Fruit fly (Drosophila melanogaster) whole organism, prepupa: Measurements from ENCODE around the gene CG10064.

Experiments
- Blimp-1 ChIP-seq: fragments of 200-800 bp; sonication (Bioruptor generic); optimal IDR thresholded peaks from 3 replicates; lab custom pipeline; 2017; ENCODE audit warnings: missing biosample characterization, missing genetic modification characterization, mild to moderate bottlenecking, moderate library complexity, missing genetic modification reagents
- CG10631 ChIP-seq: fragments of 200-800 bp; sonication (Bioruptor generic); optimal IDR thresholded peaks from 2 replicates; lab custom pipeline; 2016; ENCODE audit warnings: missing biosample characterization, missing genetic modification characterization
- CG10669 ChIP-seq: fragments of 200-800 bp; sonication (Bioruptor generic); optimal IDR thresholded peaks from 3 replicates; lab custom pipeline; 2018; ENCODE audit warnings: missing biosample characterization, mild to moderate bottlenecking, missing genetic modification characterization, moderate library complexity
- CG11902 ChIP-seq: fragments of 200-800 bp; sonication (Bioruptor generic); optimal IDR thresholded peaks from 3 replicates; lab custom pipeline; 2016; ENCODE audit warnings: missing biosample characterization, missing genetic modification characterization
- CG16779 ChIP-seq: fragments of 200-800 bp; sonication (Bioruptor generic); optimal IDR thresholded peaks from 3 replicates; lab custom pipeline; 2017; ENCODE audit warnings: missing biosample characterization, mild to moderate bottlenecking, missing genetic modification characterization
- CG3032 ChIP-seq: fragments of 200-800 bp; optimal IDR thresholded peaks from 2 replicates; lab custom pipeline; 2019; ENCODE audit warnings: missing biosample characterization, mild to moderate bottlenecking, missing genetic modification characterization, moderate library complexity
- CG31627 ChIP-seq: fragments of 200-800 bp; sonication (Bioruptor generic); optimal IDR thresholded peaks from 3 replicates; lab custom pipeline; 2016; ENCODE audit warnings: missing biosample characterization, missing genetic modification characterization
- CG32006 ChIP-seq: fragments of 200-800 bp; sonication (Bioruptor generic); optimal IDR thresholded peaks from 3 replicates; lab custom pipeline; 2017; ENCODE audit warnings: missing biosample characterization, mild to moderate bottlenecking, missing genetic modification characterization
- CG3919 ChIP-seq: fragments of 200-800 bp; sonication (Bioruptor generic); optimal IDR thresholded peaks from 3 replicates; lab custom pipeline; 2016; ENCODE audit warnings: missing biosample characterization, missing genetic modification characterization
- CG4318 ChIP-seq: fragments of 200-800 bp; sonication (Bioruptor generic); optimal IDR thresholded peaks from 3 replicates; lab custom pipeline; 2017; ENCODE audit warnings: missing biosample characterization, mild to moderate bottlenecking, missing genetic modification characterization
- CG6163 ChIP-seq: fragments of 200-800 bp; sonication (Bioruptor generic); IDR thresholded peaks from 3 replicates; pipeline ENCODE4 v1.3.6; 2022; ENCODE audit warnings: missing biosample characterization, missing genetic modification characterization
- CG6276 ChIP-seq: fragments of 200-800 bp; sonication (Bioruptor generic); optimal IDR thresholded peaks from 2 replicates; lab custom pipeline; 2017; ENCODE audit warnings: missing biosample characterization, mild to moderate bottlenecking, missing genetic modification characterization
- CG6792 ChIP-seq: fragments of 200-800 bp; sonication (Bioruptor generic); optimal IDR thresholded peaks from 3 replicates; lab custom pipeline; 2016; ENCODE audit warnings: missing biosample characterization, missing genetic modification characterization
- CG6808 ChIP-seq: fragments of 200-800 bp; sonication (Bioruptor generic); optimal IDR thresholded peaks from 3 replicates; lab custom pipeline; 2017; ENCODE audit warnings: missing biosample characterization, missing genetic modification characterization, mild to moderate bottlenecking, moderate library complexity, missing genetic modification reagents
- CG8119 ChIP-seq: fragments of 200-800 bp; sonication (Bioruptor generic); IDR thresholded peaks from 3 replicates; pipeline ENCODE4 v1.3.6; 2022; ENCODE audit warnings: missing biosample characterization, missing genetic modification characterization
- CG8319 ChIP-seq: fragments of 200-800 bp; sonication (Bioruptor generic); optimal IDR thresholded peaks from 3 replicates; lab custom pipeline; 2016; ENCODE audit warnings: missing biosample characterization, missing genetic modification characterization
- CG8632 ChIP-seq: fragments of 200-800 bp; sonication (Bioruptor generic); optimal IDR thresholded peaks from 3 replicates; lab custom pipeline; 2016; ENCODE audit warnings: missing biosample characterization, missing genetic modification characterization
- CG9139 ChIP-seq: fragments of 200-800 bp; sonication (Bioruptor generic); optimal IDR thresholded peaks from 3 replicates; lab custom pipeline; 2017; ENCODE audit warnings: missing biosample characterization, mild to moderate bottlenecking, missing genetic modification characterization
- Eip75B ChIP-seq: fragments of 200-800 bp; sonication (Bioruptor generic); optimal IDR thresholded peaks from 3 replicates; lab custom pipeline; 2016; ENCODE audit warnings: missing biosample characterization, missing genetic modification characterization
- Eip78C ChIP-seq: fragments of 200-800 bp; sonication (Bioruptor generic); peaks from one replicate; lab custom pipeline; 2016; ENCODE audit warnings: missing biosample characterization, missing genetic modification characterization
- Eip93F ChIP-seq: fragments of 200-800 bp; sonication (Bioruptor generic); optimal IDR thresholded peaks from 2 replicates; lab custom pipeline; 2016; ENCODE audit warnings: missing biosample characterization, mild to moderate bottlenecking, missing genetic modification characterization
- Ets21C ChIP-seq: fragments of 200-800 bp; sonication (Bioruptor generic); optimal IDR thresholded peaks from 3 replicates; lab custom pipeline; 2016; ENCODE audit warnings: missing biosample characterization, missing genetic modification characterization
- Ets96B ChIP-seq: fragments of 200-800 bp; optimal IDR thresholded peaks from 2 replicates; lab custom pipeline; 2019; ENCODE audit warnings: missing biosample characterization, mild to moderate bottlenecking, missing genetic modification characterization, moderate library complexity
- Hr39 ChIP-seq: fragments of 200-800 bp; sonication (Bioruptor generic); optimal IDR thresholded peaks from 2 replicates; lab custom pipeline; 2016; ENCODE audit warnings: missing biosample characterization, missing genetic modification characterization
- Hr4 ChIP-seq: fragments of 200-800 bp; sonication (Bioruptor generic); optimal IDR thresholded peaks from 3 replicates; lab custom pipeline; 2016; ENCODE audit warnings: missing biosample characterization, missing genetic modification characterization
- Lpt ChIP-seq: fragments of 200-800 bp; sonication (Bioruptor generic); optimal IDR thresholded peaks from 3 replicates; lab custom pipeline; 2016; ENCODE audit warnings: missing biosample characterization, missing genetic modification characterization
- Met ChIP-seq: fragments of 200-800 bp; sonication (Bioruptor generic); optimal IDR thresholded peaks from 3 replicates; lab custom pipeline; 2016; ENCODE audit warnings: missing biosample characterization, missing genetic modification characterization
- OdsH ChIP-seq: fragments of 200-800 bp; sonication (Bioruptor generic); optimal IDR thresholded peaks from 3 replicates; lab custom pipeline; 2016; ENCODE audit warnings: missing biosample characterization, missing genetic modification characterization
- Sox102F ChIP-seq: fragments of 200-800 bp; sonication (Bioruptor generic); optimal IDR thresholded peaks from 2 replicates; lab custom pipeline; 2016; ENCODE audit warnings: missing biosample characterization, mild to moderate bottlenecking, missing genetic modification characterization
- Sox14 ChIP-seq: fragments of 200-800 bp; sonication (Bioruptor generic); optimal IDR thresholded peaks from 3 replicates; lab custom pipeline; 2016; ENCODE audit warnings: missing biosample characterization, missing genetic modification characterization
- Sox15 ChIP-seq: fragments of 200-800 bp; sonication (Bioruptor generic); optimal IDR thresholded peaks from 3 replicates; lab custom pipeline; 2016; ENCODE audit warnings: missing biosample characterization, missing genetic modification characterization
- achi ChIP-seq: fragments of 200-800 bp; sonication (Bioruptor generic); optimal IDR thresholded peaks from 3 replicates; lab custom pipeline; 2016; ENCODE audit warnings: missing biosample characterization, missing genetic modification characterization
- acj6 ChIP-seq: fragments of 200-800 bp; sonication (Bioruptor generic); optimal IDR thresholded peaks from 3 replicates; lab custom pipeline; 2016; ENCODE audit warnings: missing biosample characterization, missing genetic modification characterization
- dac ChIP-seq: fragments of 200-800 bp; sonication (Bioruptor generic); optimal IDR thresholded peaks from 2 replicates; lab custom pipeline; 2017; ENCODE audit warnings: missing biosample characterization, mild to moderate bottlenecking, missing genetic modification characterization
- dsx ChIP-seq: fragments of 200-800 bp; optimal IDR thresholded peaks from 3 replicates; lab custom pipeline; 2019; ENCODE audit warnings: missing biosample characterization, mild to moderate bottlenecking, missing genetic modification characterization, moderate library complexity; ENCODE audit not compliant: poor library complexity, severe bottlenecking
- eg ChIP-seq: fragments of 200-800 bp; sonication (Bioruptor generic); IDR thresholded peaks from 3 replicates; pipeline ENCODE4 v1.3.6; 2022; ENCODE audit warnings: missing biosample characterization, missing genetic modification characterization
- esn ChIP-seq: fragments of 200-800 bp; sonication (Bioruptor generic); optimal IDR thresholded peaks from 2 replicates; lab custom pipeline; 2016; ENCODE audit warnings: missing biosample characterization, mild to moderate bottlenecking, missing genetic modification characterization, moderate library complexity
- fd59A ChIP-seq: fragments of 200-800 bp; sonication (Bioruptor generic); optimal IDR thresholded peaks from 2 replicates; lab custom pipeline; 2017; ENCODE audit warnings: missing biosample characterization, mild to moderate bottlenecking, missing genetic modification characterization, missing genetic modification reagents
- fd85E ChIP-seq: fragments of 200-800 bp; sonication (Bioruptor generic); optimal IDR thresholded peaks from 3 replicates; lab custom pipeline; 2016; ENCODE audit warnings: missing biosample characterization, missing genetic modification characterization
- fkh ChIP-seq: fragments of 200-800 bp; sonication (Bioruptor generic); optimal IDR thresholded peaks from 3 replicates; lab custom pipeline; 2017; ENCODE audit warnings: missing biosample characterization, mild to moderate bottlenecking, missing genetic modification characterization, moderate library complexity
- lz ChIP-seq: fragments of 200-800 bp; sonication (Bioruptor generic); optimal IDR thresholded peaks from 3 replicates; lab custom pipeline; 2016; ENCODE audit warnings: missing biosample characterization, missing genetic modification characterization
- net ChIP-seq: fragments of 200-800 bp; sonication (Bioruptor generic); optimal IDR thresholded peaks from 3 replicates; lab custom pipeline; 2016; ENCODE audit warnings: missing biosample characterization, missing genetic modification characterization
- pdm3 ChIP-seq: fragments of 200-800 bp; sonication (Bioruptor generic); optimal IDR thresholded peaks from 3 replicates; lab custom pipeline; 2016; ENCODE audit warnings: missing biosample characterization, missing genetic modification characterization
- salr ChIP-seq, 2 experiments: fragments of 200-800 bp; sonication (Bioruptor generic); optimal IDR thresholded peaks; 3 replicates each; lab custom pipeline; 2016 to 2018; ENCODE audit warnings: missing biosample characterization in 2 of 2, missing genetic modification characterization in 2 of 2, mild to moderate bottlenecking in 1 of 2
- spab ChIP-seq: fragments of 200-800 bp; sonication (Bioruptor generic); optimal IDR thresholded peaks from 2 replicates; lab custom pipeline; 2017; ENCODE audit warnings: missing biosample characterization, mild to moderate bottlenecking, missing genetic modification characterization, missing genetic modification reagents
- ss ChIP-seq, 2 experiments: fragments of 200-800 bp; sonication (Bioruptor generic); optimal IDR thresholded peaks; 2 replicates in 1 of 2; 3 replicates in 1 of 2; lab custom pipeline; 2017 to 2018; ENCODE audit warnings: mild to moderate bottlenecking in 2 of 2, missing biosample characterization in 2 of 2, missing genetic modification characterization in 2 of 2, moderate library complexity in 1 of 2
- svp ChIP-seq: fragments of 200-800 bp; sonication (Bioruptor generic); peaks from one replicate; lab custom pipeline; 2016; ENCODE audit warnings: missing biosample characterization, missing genetic modification characterization
- vri ChIP-seq: fragments of 200-800 bp; sonication (Bioruptor generic); optimal IDR thresholded peaks from 3 replicates; lab custom pipeline; 2016; ENCODE audit warnings: missing biosample characterization, mild to moderate bottlenecking, missing genetic modification characterization

Gene CG10064

dm6 chr3L:7009411-7009810, 41.7 kb upstream of the CG10064 start (continued):
- TF ChIP-seq acj6 (GFP tag; lab: Kevin White, UChicago): no peak
- TF ChIP-seq Sox102F: no peak
- no peak for TF ChIP-seq fd85E (GFP tag; lab: Kevin White, UChicago)
- no peak for TF ChIP-seq achi (GFP tag; lab: Kevin White, UChicago)
- no peak for TF ChIP-seq lz (GFP tag; lab: Kevin White, UChicago)
- peak; percentile 31 for TF ChIP-seq CG6276
- no peak for TF ChIP-seq Lpt
- peak; percentile 40 for TF ChIP-seq CG32006 (GFP tag; lab: Kevin White, UChicago)
- TF ChIP-seq Hr4: no peak
- TF ChIP-seq Blimp-1: no peak
- TF ChIP-seq CG16779 (tag; lab: Kevin White, UChicago): no peak
- TF ChIP-seq CG8319: no peak
- TF ChIP-seq net (GFP tag; lab: Kevin White, UChicago): no peak
- peak in 1 of 2 experiments; percentile 8 for TF ChIP-seq ss (GFP tag; optimal IDR thresholded peaks at IDR 0.05; lab: Kevin White, UChicago)
- TF ChIP-seq, all 60 proteins: peak for 13

DNA sequence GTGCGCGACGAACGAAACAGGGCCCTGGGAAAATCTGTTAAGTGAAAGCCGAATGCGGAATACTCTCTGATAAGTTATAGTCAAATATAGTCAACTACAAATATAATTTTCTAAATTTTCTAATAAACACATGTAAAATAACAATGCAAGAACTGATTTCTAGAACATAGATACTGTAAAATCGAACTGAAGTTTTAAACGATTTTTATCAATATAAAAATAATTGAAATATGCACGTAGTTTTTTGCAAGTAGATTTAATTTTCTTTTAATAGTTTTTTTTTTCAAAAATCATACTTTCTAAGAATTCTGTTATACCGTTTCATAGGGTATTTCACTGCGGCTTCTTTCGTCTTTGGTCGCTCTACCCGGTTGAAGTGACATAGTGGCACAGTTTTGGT, 40.7 kb upstream of the CG10064 start:
- TF ChIP-seq Eip78C (GFP tag; lab: Kevin White, UChicago) (peak; percentile 84), CG8119 (GFP tag; lab: Robert Waterston, UW) (peak; percentile 44; the same call in 1 of the 3 replicates), CG8632 (GFP tag; lab: Kevin White, UChicago) (peak; percentile 23), CG31627 (GFP tag; lab: Kevin White, UChicago) (peak; percentile 22), CG9139 (GFP tag; lab: Kevin White, UChicago) (peak; percentile 12), Sox14 (peak; percentile 7), salr (GFP tag; optimal IDR thresholded peaks at IDR 0.05; lab: Kevin White, UChicago) (peak in 1 of 2 experiments; percentile 63), CG10669 (GFP tag; lab: Kevin White, UChicago) (peak; percentile 36), spab (GFP tag; lab: Kevin White, UChicago) (peak; percentile 63), CG8319 (peak; percentile 0), Eip93F (GFP tag; lab: Kevin White, UChicago) (no peak), lz (GFP tag; lab: Kevin White, UChicago) (no peak), CG6276 (peak; percentile 35), CG11902 (peak; percentile 3), Sox102F (no peak), fd85E (GFP tag; lab: Kevin White, UChicago) (no peak), fkh (GFP tag; lab: Kevin White, UChicago) (peak; percentile 12), esn (GFP tag; lab: Kevin White, UChicago) (peak; percentile 23), dac (GFP tag; lab: Kevin White, UChicago) (no peak), Met (GFP tag; lab: Kevin White, UChicago) (peak; percentile 15), OdsH (GFP tag; lab: Kevin White, UChicago) (peak; percentile 47), ss (GFP tag; optimal IDR thresholded peaks at IDR 0.05; lab: Kevin White, UChicago) (peak; percentile 34 to 61), CG10631 (GFP tag; lab: Kevin White, UChicago) (peak; percentile 27), Ets96B (tag; lab: Kevin White, UChicago) (peak; percentile 39), CG4318 (peak; percentile 6), svp (GFP tag; lab: Kevin White, UChicago) (peak; percentile 46), CG6792 (GFP tag; lab: Kevin White, UChicago) (no peak), CG3032 (tag; lab: Kevin White, UChicago) (peak; percentile 69), CG6163 (GFP tag; lab: Robert Waterston, UW) (peak; percentile 17; the same call in 1 of the 3 replicates), CG6808 (GFP tag; lab: Kevin White, UChicago) (peak; percentile 70), achi (GFP tag; lab: Kevin White, UChicago) (peak; percentile 64), Ets21C (GFP tag; lab: Kevin White, UChicago) (no peak), dsx (GFP tag; lab: Kevin White, UChicago) (peak; percentile 42), net (GFP tag; lab: Kevin White, UChicago) (peak; percentile 32), Hr4 (peak; percentile 53), Lpt (peak; percentile 15), pdm3 (GFP tag; lab: Kevin White, UChicago) (peak; percentile 24), acj6 (GFP tag; lab: Kevin White, UChicago) (peak; percentile 48), fd59A (GFP tag; lab: Kevin White, UChicago) (peak; percentile 32), Eip75B (peak; percentile 25), Hr39 (GFP tag; lab: Kevin White, UChicago) (no peak), CG3919 (GFP tag; lab: Kevin White, UChicago) (peak; percentile 43), Sox15 (GFP tag; lab: Kevin White, UChicago) (peak; percentile 5), vri (GFP tag; lab: Kevin White, UChicago) (no peak), Blimp-1 (no peak), eg (GFP tag; lab: Robert Waterston, UW) (peak; percentile 40; the same call in 1 of the 3 replicates)
